Worm (Caenorhabditis elegans): ENCODE measurements around the gene T02C1.1.

DNA sequence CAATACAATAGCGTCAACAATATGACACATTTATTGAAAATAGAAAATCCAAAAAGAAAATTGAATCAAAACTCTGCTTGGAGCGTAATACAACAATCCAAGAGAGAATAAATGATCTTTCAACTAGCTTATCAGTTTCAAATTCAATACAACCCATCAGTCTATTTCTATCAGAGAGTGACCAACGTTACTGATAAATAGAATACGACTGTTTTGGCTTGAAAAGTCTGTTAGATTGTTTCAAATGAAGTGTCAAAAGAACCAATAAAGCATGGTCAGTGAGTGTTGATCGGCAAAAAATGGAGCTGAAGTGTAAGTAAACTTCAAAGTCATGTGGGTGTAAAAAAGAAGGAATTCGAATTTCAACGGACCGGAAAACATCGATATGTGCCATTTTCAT is 9.7 kb upstream of the T02C1.1 start:
- TF ChIP-seq dao-5 (tag; optimal IDR thresholded peaks at IDR 0.05), result no peak
- no peak for TF ChIP-seq him-1 (tag; optimal IDR thresholded peaks at IDR 0.05)

Measured in whole organism, L4/young adult.